Worm (Caenorhabditis elegans) whole organism, young adult: ENCODE results near the gene pas-2.

Source experiments
- B0336.3 ChIP-seq: fragments of 200-800 bp; sonication (Bioruptor generic); IDR thresholded peaks from 2 replicates; pipeline ENCODE4 v1.3.6; 2022; ENCODE audit warnings: missing genetic modification characterization, missing compliant biosample characterization
- C06A6.2 ChIP-seq: fragments of 200-800 bp; sonication (Bioruptor generic); conservative IDR thresholded peaks from 2 replicates; pipeline ENCODE4 v1.3.6; 2022; ENCODE audit warnings: missing genetic modification characterization, missing compliant biosample characterization
- F23B12.7 ChIP-seq: sonication (generic microtip); optimal IDR thresholded peaks from 2 replicates; lab custom pipeline; 2017; ENCODE audit warnings: missing genetic modification characterization, mild to moderate bottlenecking, missing compliant biosample characterization, antibody characterized with exemption, moderate library complexity; ENCODE audit not compliant: insufficient read depth
- F33H1.4 ChIP-seq: fragments of 200-800 bp; sonication (Bioruptor generic); IDR thresholded peaks from 2 replicates; pipeline ENCODE4 v1.3.6; 2022; ENCODE audit warnings: missing genetic modification reagents, missing genetic modification characterization, missing compliant biosample characterization
- F55B11.4 ChIP-seq: sonication (generic microtip); optimal IDR thresholded peaks from 2 replicates; lab custom pipeline; 2016; ENCODE audit warnings: missing compliant biosample characterization, missing genetic modification characterization, borderline replicate concordance; ENCODE audit not compliant: insufficient read depth
- T07F8.4 ChIP-seq: sonication (generic microtip); optimal IDR thresholded peaks from 2 replicates; lab custom pipeline; 2016; ENCODE audit warnings: mild to moderate bottlenecking, missing genetic modification characterization, moderate library complexity, missing compliant biosample characterization
- T26A5.8 ChIP-seq: sonication (generic microtip); optimal IDR thresholded peaks from 2 replicates; lab custom pipeline; 2016; ENCODE audit warnings: missing genetic modification characterization, missing compliant biosample characterization
- Y53F4B.3 ChIP-seq: fragments of 200-800 bp; sonication (Bioruptor generic); IDR thresholded peaks from 2 replicates; pipeline ENCODE4 v1.3.6; 2022; ENCODE audit warnings: missing genetic modification reagents, missing genetic modification characterization, missing compliant biosample characterization
- Y56A3A.18 ChIP-seq: fragments of 200-800 bp; sonication (Bioruptor generic); IDR thresholded peaks from 2 replicates; pipeline ENCODE4 v1.3.6; 2022; ENCODE audit warnings: missing genetic modification reagents, missing genetic modification characterization, missing compliant biosample characterization
- Y95B8A.8 ChIP-seq: fragments of 200-800 bp; sonication (Bioruptor generic); IDR thresholded peaks from 2 replicates; pipeline ENCODE4 v1.3.6; 2022; ENCODE audit warnings: missing genetic modification reagents, missing genetic modification characterization, missing compliant biosample characterization
- aptf-2 ChIP-seq: fragments of 200-800 bp; sonication (Bioruptor generic); conservative IDR thresholded peaks from 2 replicates; pipeline ENCODE4 v1.3.6; 2022; ENCODE audit warnings: missing genetic modification reagents, missing genetic modification characterization, missing compliant biosample characterization
- atf-7 ChIP-seq: sonication (generic microtip); optimal IDR thresholded peaks from 2 replicates; lab custom pipeline; 2017; ENCODE audit warnings: mild to moderate bottlenecking, missing genetic modification characterization, missing compliant biosample characterization
- cebp-1 ChIP-seq, 2 experiments: fragments of 200-800 bp in 1 of 2; sonication (Bioruptor generic) in 1 of 2; sonication (generic microtip) in 1 of 2; IDR thresholded peaks in 1 of 2; optimal IDR thresholded peaks in 1 of 2; 2 replicates each; pipeline versions ENCODE4 v1.3.6 to Lab custom; 2017 to 2022; ENCODE audit warnings: missing compliant biosample characterization in 2 of 2, missing genetic modification characterization in 2 of 2, mild to moderate bottlenecking in 1 of 2, missing genetic modification reagents in 1 of 2, moderate library complexity in 1 of 2
- cebp-2 ChIP-seq: fragments of 200-800 bp; sonication (Bioruptor generic); IDR thresholded peaks from 2 replicates; pipeline ENCODE4 v1.3.6; 2022; ENCODE audit warnings: missing genetic modification characterization, missing compliant biosample characterization
- ceh-27 ChIP-seq: fragments of 200-800 bp; sonication (Bioruptor generic); optimal IDR thresholded peaks from 2 replicates; lab custom pipeline; 2018; ENCODE audit warnings: mild to moderate bottlenecking, missing genetic modification characterization, moderate library complexity, missing compliant biosample characterization
- ceh-79 ChIP-seq: sonication (generic microtip); optimal IDR thresholded peaks from 2 replicates; lab custom pipeline; 2017; ENCODE audit warnings: mild to moderate bottlenecking, missing genetic modification characterization, missing compliant biosample characterization
- chd-7 ChIP-seq: sonication (generic microtip); optimal IDR thresholded peaks from 2 replicates; lab custom pipeline; 2016; ENCODE audit warnings: mild to moderate bottlenecking, missing genetic modification characterization, moderate library complexity, missing compliant biosample characterization
- efl-1 ChIP-seq: fragments of 150-350 bp; optimal IDR thresholded peaks from 2 replicates; lab custom pipeline; 2014; ENCODE audit warnings: missing biosample characterization, missing genetic modification reagents, missing genetic modification characterization
- egl-44 ChIP-seq: fragments of 200-800 bp; sonication (Bioruptor generic); IDR thresholded peaks from 2 replicates; pipeline ENCODE4 v1.3.6; 2022; ENCODE audit warnings: missing genetic modification reagents, missing genetic modification characterization, missing compliant biosample characterization
- ekl-4 ChIP-seq: fragments of 200-800 bp; sonication (Bioruptor generic); IDR thresholded peaks from 2 replicates; pipeline ENCODE4 v1.3.6; 2022; ENCODE audit warnings: missing genetic modification reagents, missing genetic modification characterization, missing compliant biosample characterization
- ets-4 ChIP-seq: fragments of 200-800 bp; sonication (Bioruptor generic); optimal IDR thresholded peaks from 2 replicates; lab custom pipeline; 2018; ENCODE audit warnings: mild to moderate bottlenecking, missing genetic modification characterization, missing compliant biosample characterization
- fkh-3 ChIP-seq: sonication (generic microtip); optimal IDR thresholded peaks from 2 replicates; lab custom pipeline; 2016; ENCODE audit warnings: mild to moderate bottlenecking, missing genetic modification characterization, missing compliant biosample characterization
- gei-17 ChIP-seq: fragments of 200-800 bp; sonication (Bioruptor generic); optimal IDR thresholded peaks from 2 replicates; lab custom pipeline; 2018; ENCODE audit warnings: mild to moderate bottlenecking, missing genetic modification characterization, missing compliant biosample characterization
- hlh-26 ChIP-seq: fragments of 200-800 bp; sonication (Bioruptor generic); conservative IDR thresholded peaks from 2 replicates; pipeline ENCODE4 v1.3.6; 2022; ENCODE audit warnings: missing genetic modification reagents, missing genetic modification characterization, missing compliant biosample characterization
- let-526 ChIP-seq: fragments of 200-800 bp; sonication (Bioruptor generic); IDR thresholded peaks from 2 replicates; pipeline ENCODE4 v1.3.6; 2022; ENCODE audit warnings: missing genetic modification reagents, missing genetic modification characterization, missing compliant biosample characterization
- lin-40 ChIP-seq: sonication (generic microtip); optimal IDR thresholded peaks from 2 replicates; lab custom pipeline; 2016; ENCODE audit warnings: missing genetic modification characterization, mild to moderate bottlenecking, missing compliant biosample characterization, missing genotype, missing genetic modification reagents
- lin-54 ChIP-seq: fragments of 200-800 bp; sonication (Bioruptor generic); optimal IDR thresholded peaks from 2 replicates; lab custom pipeline; 2018; ENCODE audit warnings: mild to moderate bottlenecking, missing genetic modification characterization, missing compliant biosample characterization
- lir-1 ChIP-seq: fragments of 200-800 bp; sonication (Bioruptor generic); conservative IDR thresholded peaks from 2 replicates; pipeline ENCODE4 v1.3.6; 2022; ENCODE audit warnings: missing genetic modification reagents, missing genetic modification characterization, missing compliant biosample characterization
- madf-10 ChIP-seq: sonication (generic microtip); optimal IDR thresholded peaks from 2 replicates; lab custom pipeline; 2016; ENCODE audit warnings: mild to moderate bottlenecking, missing genetic modification characterization, missing compliant biosample characterization
- madf-3 ChIP-seq: fragments of 200-800 bp; sonication (Bioruptor generic); IDR thresholded peaks from 2 replicates; pipeline ENCODE4 v1.3.6; 2022; ENCODE audit warnings: missing genetic modification reagents, missing genetic modification characterization, missing compliant biosample characterization
- mcd-1 ChIP-seq: fragments of 200-800 bp; sonication (Bioruptor generic); IDR thresholded peaks from 2 replicates; pipeline ENCODE4 v1.3.6; 2022; ENCODE audit warnings: missing genetic modification reagents, missing genetic modification characterization, missing compliant biosample characterization
- mes-4 ChIP-seq: sonication (generic microtip); optimal IDR thresholded peaks from 2 replicates; lab custom pipeline; 2016; ENCODE audit warnings: missing genotype, missing genetic modification characterization, missing compliant biosample characterization
- nfya-2 ChIP-seq: fragments of 200-800 bp; sonication (Bioruptor generic); IDR thresholded peaks from 2 replicates; pipeline ENCODE4 v1.3.6; 2022; ENCODE audit warnings: missing genetic modification reagents, missing genetic modification characterization, missing compliant biosample characterization
- nfyb-1 ChIP-seq: fragments of 200-800 bp; sonication (Bioruptor generic); IDR thresholded peaks from 2 replicates; pipeline ENCODE4 v1.3.6; 2022; ENCODE audit warnings: missing genetic modification reagents, missing genetic modification characterization, missing compliant biosample characterization
- nhr-120 ChIP-seq: fragments of 200-800 bp; sonication (Bioruptor generic); IDR thresholded peaks from 2 replicates; pipeline ENCODE4 v1.3.6; 2022; ENCODE audit warnings: missing genetic modification characterization, missing compliant biosample characterization
- nhr-80 ChIP-seq: sonication (generic microtip); optimal IDR thresholded peaks from 2 replicates; lab custom pipeline; 2016; ENCODE audit warnings: missing genetic modification characterization, missing compliant biosample characterization
- pha-4 ChIP-seq: fragments of 150-350 bp; sonication (generic microtip); optimal IDR thresholded peaks from 2 replicates; lab custom pipeline; 2014; ENCODE audit warnings: missing biosample characterization, missing genetic modification reagents, missing genetic modification characterization
- rcor-1 ChIP-seq: fragments of 200-800 bp; sonication (Bioruptor generic); IDR thresholded peaks from 2 replicates; pipeline ENCODE4 v1.3.6; 2022; ENCODE audit warnings: missing genetic modification reagents, missing genetic modification characterization, missing compliant biosample characterization
- rpc-1 ChIP-seq, 2 experiments: fragments of 150-350 bp in 1 of 2; sonication (generic microtip) in 1 of 2; optimal IDR thresholded peaks; 2 replicates each; lab custom pipeline; 2014 to 2018; ENCODE audit warnings: missing biosample characterization in 1 of 2, missing genetic modification characterization in 1 of 2, missing genetic modification reagents in 1 of 2, missing genotype in 1 of 2
- snpc-1.1 ChIP-seq: sonication (generic microtip); optimal IDR thresholded peaks from 2 replicates; lab custom pipeline; 2017; ENCODE audit warnings: missing genetic modification characterization, mild to moderate bottlenecking, missing compliant biosample characterization, antibody characterized with exemption, moderate library complexity, missing genotype, missing genetic modification reagents; ENCODE audit not compliant: insufficient read depth
- snpc-1.3 ChIP-seq: sonication (generic microtip); optimal IDR thresholded peaks from 2 replicates; lab custom pipeline; 2017; ENCODE audit warnings: missing genetic modification characterization, mild to moderate bottlenecking, missing compliant biosample characterization, antibody characterized with exemption, moderate library complexity, missing genotype, missing genetic modification reagents; ENCODE audit not compliant: insufficient read depth
- tbp1 ChIP-seq: fragments of 200-800 bp; sonication (Bioruptor generic); optimal IDR thresholded peaks from 2 replicates; lab custom pipeline; 2018; ENCODE audit warnings: mild to moderate bottlenecking, missing genetic modification characterization, missing compliant biosample characterization
- tlf-1 ChIP-seq: fragments of 200-800 bp; sonication (Bioruptor generic); optimal IDR thresholded peaks from 2 replicates; lab custom pipeline; 2018; ENCODE audit warnings: mild to moderate bottlenecking, missing genetic modification characterization, missing compliant biosample characterization
- xnd-1 ChIP-seq: sonication (generic microtip); optimal IDR thresholded peaks from 2 replicates; lab custom pipeline; 2016; ENCODE audit warnings: missing genotype, missing genetic modification reagents, missing genetic modification characterization, missing compliant biosample characterization
- zfh-2 ChIP-seq: fragments of 200-800 bp; sonication (Bioruptor generic); conservative IDR thresholded peaks from 2 replicates; pipeline ENCODE4 v1.3.6; 2022; ENCODE audit warnings: missing genetic modification reagents, missing genetic modification characterization, missing compliant biosample characterization
- ztf-22 ChIP-seq: fragments of 200-800 bp; sonication (Bioruptor generic); optimal IDR thresholded peaks from 2 replicates; lab custom pipeline; 2018; ENCODE audit warnings: mild to moderate bottlenecking, missing genetic modification characterization, moderate library complexity, missing compliant biosample characterization
- ztf-3 ChIP-seq: fragments of 200-800 bp; sonication (Bioruptor generic); optimal IDR thresholded peaks from 2 replicates; lab custom pipeline; 2018; ENCODE audit warnings: mild to moderate bottlenecking, missing genetic modification characterization, missing compliant biosample characterization

pas-2 gene

DNA sequence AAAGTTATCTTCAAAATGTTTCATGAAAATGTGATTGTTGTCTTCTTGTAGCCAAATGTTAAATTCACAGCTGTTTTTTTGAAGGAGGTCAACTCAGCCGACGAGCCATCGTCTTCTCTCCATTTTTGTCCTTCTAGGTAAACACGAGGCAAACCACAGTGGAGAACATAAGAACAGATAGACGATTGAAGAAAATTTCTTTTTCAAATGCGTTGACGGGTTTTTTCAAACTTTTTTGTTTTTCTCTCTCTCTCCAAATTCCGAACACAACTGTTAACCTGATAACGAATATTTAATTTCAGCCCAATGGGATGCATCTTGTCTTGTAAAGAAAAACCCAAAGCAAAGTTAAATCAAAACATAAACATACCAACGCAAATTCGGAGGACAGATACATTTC is 25.3 kb downstream of the pas-2 start, which contains the start of gene D1054.19:
TSS of gene D1054.19 (plus strand) at position 301 of the 400 bp plus-strand sequence.
- TF ChIP-seq nhr-120 (GFP tag; lab: Robert Waterston, UW) (no peak), snpc-1.1 (no peak), zfh-2 (no peak), F55B11.4 (no peak), Y56A3A.18 (no peak), xnd-1 (no peak), egl-44 (GFP tag; lab: Robert Waterston, UW) (no peak), madf-3 (GFP tag; lab: Robert Waterston, UW) (no peak), F23B12.7 (tag; lab: Kevin White, UChicago) (no peak), ztf-3 (GFP tag; lab: Kevin White, UChicago) (no peak), ceh-79 (no peak), rcor-1 (GFP tag; lab: Robert Waterston, UW) (no peak), aptf-2 (GFP tag; lab: Robert Waterston, UW) (no peak), T07F8.4 (no peak), snpc-1.3 (tag; lab: Kevin White, UChicago) (no peak), lin-54 (GFP tag; lab: Kevin White, UChicago) (no peak), B0336.3 (no peak), gei-17 (no peak)

DNA sequence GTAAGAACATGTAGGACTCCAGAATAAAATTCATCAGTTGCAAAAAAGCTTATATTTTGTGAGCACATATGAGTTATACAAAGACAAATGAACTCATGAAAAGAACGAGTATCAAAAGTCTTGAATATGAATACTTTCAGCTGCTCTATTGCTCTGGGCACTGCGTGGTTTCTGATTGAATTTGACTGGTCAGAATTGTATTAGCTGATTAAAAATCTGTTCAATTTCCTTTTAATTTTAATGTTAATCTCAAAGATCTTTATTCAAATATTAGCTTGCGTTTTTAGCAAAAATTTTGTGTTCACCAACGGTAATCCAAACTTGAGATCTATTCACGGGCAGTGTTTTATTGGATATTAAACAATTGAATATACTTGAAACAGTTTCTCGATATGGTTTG is 27.9 kb downstream of the pas-2 start, which contains the start of gene srh-184:
TSS of gene srh-184 (minus strand) at position 101 of the 400 bp plus-strand sequence.
- TF ChIP-seq snpc-1.3 (tag; lab: Kevin White, UChicago): no peak
- no peak for TF ChIP-seq hlh-26 (GFP tag; lab: Robert Waterston, UW)
- no peak for TF ChIP-seq Y95B8A.8 (GFP tag; lab: Robert Waterston, UW)
- TF ChIP-seq F33H1.4: no peak
- TF ChIP-seq ztf-22: no peak
- no peak for TF ChIP-seq mes-4 (tag; lab: Kevin White, UChicago)
- TF ChIP-seq nfya-2 (GFP tag; lab: Robert Waterston, UW): no peak
- no peak for TF ChIP-seq ceh-27 (GFP tag; lab: Kevin White, UChicago)
- no peak for TF ChIP-seq efl-1 (GFP tag; lab: Kevin White, UChicago)
- no peak for TF ChIP-seq fkh-3 (tag; lab: Kevin White, UChicago)
- TF ChIP-seq lin-40 (tag; lab: Kevin White, UChicago): no peak
- TF ChIP-seq ekl-4: no peak
- no peak for TF ChIP-seq C06A6.2 (GFP tag; lab: Robert Waterston, UW)
- no peak for TF ChIP-seq cebp-2 (GFP tag; lab: Robert Waterston, UW)
- TF ChIP-seq xnd-1: no peak
- no peak for TF ChIP-seq let-526
- no peak for TF ChIP-seq rpc-1 (optimal IDR thresholded peaks at IDR 0.05; lab: Kevin White, UChicago)
- TF ChIP-seq rpc-1 (tag; optimal IDR thresholded peaks at IDR 0.05; lab: Kevin White, UChicago): no peak

DNA sequence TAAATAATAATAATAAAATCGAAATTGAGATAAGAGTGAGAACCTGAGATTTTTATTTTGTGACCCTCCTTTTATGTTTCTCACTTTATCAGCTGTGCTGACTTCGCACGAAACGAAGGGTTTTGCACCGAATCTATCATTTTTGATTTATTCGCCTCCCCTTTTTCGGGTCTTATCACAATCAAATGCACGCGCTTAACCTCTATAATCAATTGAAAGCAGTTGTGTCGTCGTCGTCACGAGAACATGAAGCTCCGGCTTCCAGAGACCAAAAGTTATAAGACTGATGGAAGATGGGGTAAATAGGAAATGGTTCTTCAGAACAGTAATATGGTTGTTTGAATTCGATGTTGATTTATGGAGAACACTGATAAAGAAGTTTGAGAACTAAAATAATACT is 31.0 kb downstream of the pas-2 start, which contains the start of gene D1054.18:
TSS of gene D1054.18 (minus strand) at position 45 of the 400 bp plus-strand sequence.
- TF ChIP-seq tlf-1 (GFP tag; lab: Kevin White, UChicago) (no peak), T26A5.8 (tag; lab: Kevin White, UChicago) (no peak), tbp1 (GFP tag; lab: Kevin White, UChicago) (peak; percentile 13), cebp-1 (GFP tag; IDR thresholded peaks at IDR 0.05; lab: Robert Waterston, UW) (no peak), cebp-1 (tag; optimal IDR thresholded peaks at IDR 0.05; lab: Kevin White, UChicago) (peak; percentile 13), atf-7 (tag; lab: Kevin White, UChicago) (no peak), Y56A3A.18 (no peak), lir-1 (GFP tag; lab: Robert Waterston, UW) (no peak), pha-4 (tag; lab: Kevin White, UChicago) (peak; percentile 35), ets-4 (GFP tag; lab: Kevin White, UChicago) (peak; percentile 48), nfyb-1 (GFP tag; lab: Robert Waterston, UW) (no peak), Y53F4B.3 (GFP tag; lab: Robert Waterston, UW) (no peak), chd-7 (tag; lab: Kevin White, UChicago) (no peak), ztf-22 (peak; percentile 41), madf-10 (tag; lab: Kevin White, UChicago) (peak; percentile 13), ekl-4 (no peak), mcd-1 (GFP tag; lab: Robert Waterston, UW) (no peak), hlh-26 (GFP tag; lab: Robert Waterston, UW) (no peak), nhr-80 (peak; percentile 87)
